Worm (Caenorhabditis elegans) whole organism, young adult: ENCODE measurements around the gene srd-3.

Experiments
- F23B12.7 ChIP-seq: sonication (generic microtip); optimal IDR thresholded peaks from 2 replicates; lab custom pipeline; 2017; ENCODE audit warnings: missing genetic modification characterization, mild to moderate bottlenecking, missing compliant biosample characterization, antibody characterized with exemption, moderate library complexity; ENCODE audit not compliant: insufficient read depth
- ceh-91 ChIP-seq: fragments of 200-800 bp; sonication (Bioruptor generic); IDR thresholded peaks from 2 replicates; pipeline ENCODE4 v1.3.6; 2022; ENCODE audit warnings: missing genetic modification reagents, missing genetic modification characterization, missing compliant biosample characterization
- lin-26 ChIP-seq: fragments of 200-800 bp; sonication (Bioruptor generic); IDR thresholded peaks from 2 replicates; pipeline ENCODE4 v1.3.6; 2022; ENCODE audit warnings: missing genetic modification reagents, missing genetic modification characterization, missing compliant biosample characterization
- nhr-90 ChIP-seq: sonication (generic microtip); optimal IDR thresholded peaks from 2 replicates; lab custom pipeline; 2016; ENCODE audit warnings: missing genotype, mild to moderate bottlenecking, missing genetic modification characterization, missing compliant biosample characterization
- pha-4 ChIP-seq: fragments of 150-350 bp; sonication (generic microtip); optimal IDR thresholded peaks from 2 replicates; lab custom pipeline; 2014; ENCODE audit warnings: missing biosample characterization, missing genetic modification reagents, missing genetic modification characterization
- snpc-4 ChIP-seq, 5 experiments: fragments of 150-350 bp in 1 of 5; sonication (generic microtip) in 4 of 5; optimal IDR thresholded peaks; 2 replicates each; lab custom pipeline; 2014 to 2018; ENCODE audit warnings: missing genetic modification characterization in 5 of 5, missing biosample characterization in 3 of 5, antibody characterized with exemption in 2 of 5, mild to moderate bottlenecking in 2 of 5, missing compliant biosample characterization in 2 of 5, missing genotype in 2 of 5, moderate library complexity in 2 of 5, missing genetic modification reagents in 1 of 5
- zfh-2 ChIP-seq: fragments of 200-800 bp; sonication (Bioruptor generic); conservative IDR thresholded peaks from 2 replicates; pipeline ENCODE4 v1.3.6; 2022; ENCODE audit warnings: missing genetic modification reagents, missing genetic modification characterization, missing compliant biosample characterization

- TF ChIP-seq nhr-90 (no peak), snpc-4 (GFP tag; optimal IDR thresholded peaks at IDR 0.05; lab: Kevin White, UChicago) (no peak), snpc-4 (tag; optimal IDR thresholded peaks at IDR 0.05; lab: Kevin White, UChicago) (no peak), pha-4 (tag; lab: Kevin White, UChicago) (no peak), F23B12.7 (tag; lab: Kevin White, UChicago) (no peak), lin-26 (GFP tag; lab: Robert Waterston, UW) (no peak), zfh-2 (GFP tag; lab: Robert Waterston, UW) (no peak), ceh-91 (GFP tag; lab: Robert Waterston, UW) (no peak)
Measured at ce11 chrII:161275-161674, 32.4 kb upstream of the srd-3 start.
